Fruit fly (Drosophila melanogaster) whole organism, embryonic: Measurements from ENCODE around the gene CG34183.

Experiments used
- BEAF-32 ChIP-seq: fragments of 200-800 bp; sonication (Bioruptor generic); optimal IDR thresholded peaks from 3 replicates; lab custom pipeline; 2017; ENCODE audit warnings: missing biosample characterization, missing genetic modification characterization, mild to moderate bottlenecking, moderate library complexity, missing genetic modification reagents
- Bgb ChIP-seq: fragments of 200-800 bp; sonication (Bioruptor generic); IDR thresholded peaks from 2 replicates; pipeline ENCODE4 v1.3.6; 2022; ENCODE audit warnings: missing biosample characterization, missing genetic modification characterization; ENCODE audit not compliant: partially characterized antibody
- CG11456 ChIP-seq: fragments of 200-800 bp; sonication (Bioruptor generic); IDR thresholded peaks from 3 replicates; pipeline ENCODE4 v1.3.6; 2022; ENCODE audit warnings: missing biosample characterization, missing genetic modification characterization
- CG12299 ChIP-seq: fragments of 200-800 bp; sonication (Bioruptor generic); optimal IDR thresholded peaks from 2 replicates; lab custom pipeline; 2018; ENCODE audit warnings: missing biosample characterization, mild to moderate bottlenecking, missing genetic modification characterization
- CG12391 ChIP-seq: fragments of 200-800 bp; sonication (Bioruptor generic); optimal IDR thresholded peaks from 3 replicates; lab custom pipeline; 2018; ENCODE audit warnings: missing biosample characterization, mild to moderate bottlenecking, missing genetic modification characterization, moderate library complexity
- CG14050 ChIP-seq: fragments of 200-800 bp; sonication (Bioruptor generic); IDR thresholded peaks from 3 replicates; pipeline ENCODE4 v1.3.6; 2022; ENCODE audit warnings: missing biosample characterization, missing genetic modification characterization
- CG14860 ChIP-seq: fragments of 200-800 bp; sonication (Bioruptor generic); IDR thresholded peaks from 3 replicates; pipeline ENCODE4 v1.3.6; 2022; ENCODE audit warnings: missing biosample characterization, missing genetic modification characterization; ENCODE audit not compliant: partially characterized antibody
- CG15514 ChIP-seq: fragments of 200-800 bp; sonication (Bioruptor generic); optimal IDR thresholded peaks from 3 replicates; lab custom pipeline; 2017; ENCODE audit warnings: missing biosample characterization, missing genetic modification characterization, mild to moderate bottlenecking, moderate library complexity, missing genetic modification reagents
- CG16813 ChIP-seq: fragments of 200-800 bp; sonication (Bioruptor generic); IDR thresholded peaks from 3 replicates; pipeline ENCODE4 v1.3.6; 2022; ENCODE audit warnings: missing biosample characterization, missing genetic modification characterization; ENCODE audit not compliant: partially characterized antibody
- CG17186 ChIP-seq: fragments of 200-800 bp; sonication (Bioruptor generic); optimal IDR thresholded peaks from 3 replicates; lab custom pipeline; 2017; ENCODE audit warnings: missing biosample characterization, missing genetic modification reagents, missing genetic modification characterization
- CG18011 ChIP-seq: fragments of 200-800 bp; sonication (Bioruptor generic); optimal IDR thresholded peaks from 2 replicates; lab custom pipeline; 2017; ENCODE audit warnings: missing biosample characterization, missing genetic modification characterization, mild to moderate bottlenecking, moderate library complexity, missing genotype
- CG2116 ChIP-seq: fragments of 200-800 bp; sonication (Bioruptor generic); optimal IDR thresholded peaks from 3 replicates; lab custom pipeline; 2018; ENCODE audit warnings: missing biosample characterization, mild to moderate bottlenecking, missing genetic modification characterization
- CG2199 ChIP-seq: fragments of 200-800 bp; sonication (Bioruptor generic); IDR thresholded peaks from 3 replicates; pipeline ENCODE4 v1.3.6; 2022; ENCODE audit warnings: missing biosample characterization, missing genetic modification characterization
- CG34224 ChIP-seq: fragments of 200-800 bp; sonication (Bioruptor generic); IDR thresholded peaks from 3 replicates; pipeline ENCODE4 v1.3.6; 2022; ENCODE audit warnings: missing biosample characterization, missing genetic modification characterization; ENCODE audit not compliant: partially characterized antibody
- CG6791 ChIP-seq: fragments of 200-800 bp; sonication (Bioruptor generic); IDR thresholded peaks from 3 replicates; pipeline ENCODE4 v1.3.6; 2022; ENCODE audit warnings: missing biosample characterization, missing genetic modification characterization; ENCODE audit not compliant: partially characterized antibody
- CG7271 ChIP-seq: fragments of 200-800 bp; sonication (Bioruptor generic); optimal IDR thresholded peaks from 2 replicates; lab custom pipeline; 2018; ENCODE audit warnings: missing biosample characterization, mild to moderate bottlenecking, missing genetic modification characterization, moderate library complexity
- CG8290 ChIP-seq, 3 experiments: fragments of 200-800 bp; sonication (Bioruptor generic); optimal IDR thresholded peaks; 2 replicates each; lab custom pipeline; 2016 to 2019; ENCODE audit warnings: missing biosample characterization in 3 of 3, missing genetic modification characterization in 3 of 3, mild to moderate bottlenecking in 2 of 3, moderate library complexity in 1 of 3
- CG9437 ChIP-seq: fragments of 200-800 bp; sonication (Bioruptor generic); optimal IDR thresholded peaks from 2 replicates; lab custom pipeline; 2018; ENCODE audit warnings: missing biosample characterization, mild to moderate bottlenecking, missing genetic modification characterization
- CHES-1-like ChIP-seq: fragments of 200-800 bp; sonication (Bioruptor generic); optimal IDR thresholded peaks from 2 replicates; lab custom pipeline; 2016; ENCODE audit warnings: missing biosample characterization, missing genetic modification characterization
- Dp ChIP-seq: fragments of 200-800 bp; sonication (Bioruptor generic); optimal IDR thresholded peaks from 2 replicates; lab custom pipeline; 2018; ENCODE audit warnings: missing biosample characterization, mild to moderate bottlenecking, missing genetic modification characterization, moderate library complexity
- HLH3B ChIP-seq: fragments of 200-800 bp; sonication (Bioruptor generic); IDR thresholded peaks from 2 replicates; pipeline ENCODE4 v1.3.6; 2022; ENCODE audit warnings: missing biosample characterization, missing genetic modification characterization
- HLH4C ChIP-seq: fragments of 200-800 bp; sonication (Bioruptor generic); IDR thresholded peaks from 3 replicates; pipeline ENCODE4 v1.3.6; 2022; ENCODE audit warnings: missing biosample characterization, missing genetic modification characterization; ENCODE audit not compliant: partially characterized antibody
- HLH54F ChIP-seq: fragments of 200-800 bp; sonication (Bioruptor generic); optimal IDR thresholded peaks from 3 replicates; lab custom pipeline; 2016; ENCODE audit warnings: missing biosample characterization, missing genetic modification characterization
- MESR4 ChIP-seq: fragments of 200-800 bp; sonication (Bioruptor generic); optimal IDR thresholded peaks from 2 replicates; lab custom pipeline; 2018; ENCODE audit warnings: missing biosample characterization, mild to moderate bottlenecking, missing genetic modification characterization, moderate library complexity
- Max ChIP-seq: fragments of 200-800 bp; sonication (Bioruptor generic); optimal IDR thresholded peaks from 2 replicates; lab custom pipeline; 2016; ENCODE audit warnings: missing biosample characterization, mild to moderate bottlenecking, missing genetic modification characterization
- NC2β ChIP-seq: fragments of 200-800 bp; sonication (Bioruptor generic); optimal IDR thresholded peaks from 2 replicates; lab custom pipeline; 2016; ENCODE audit warnings: missing biosample characterization, missing genetic modification characterization
- Ravus ChIP-seq: fragments of 200-800 bp; sonication (Bioruptor generic); IDR thresholded peaks from 2 replicates; pipeline ENCODE4 v1.3.6; 2022; ENCODE audit warnings: missing biosample characterization, missing genetic modification characterization
- Side ChIP-seq: fragments of 200-800 bp; sonication (Bioruptor generic); optimal IDR thresholded peaks from 2 replicates; lab custom pipeline; 2016; ENCODE audit warnings: missing biosample characterization, missing genetic modification characterization
- Sry-δ ChIP-seq: fragments of 200-800 bp; sonication (Bioruptor generic); optimal IDR thresholded peaks from 2 replicates; lab custom pipeline; 2016; ENCODE audit warnings: missing biosample characterization, missing genetic modification characterization
- Stat92E ChIP-seq, 3 experiments: fragments of >200 bp in 2 of 3; fragments of 200-800 bp in 1 of 3; sonication (Bioruptor generic) in 1 of 3; optimal IDR thresholded peaks; 2 replicates each; lab custom pipeline; 2017 to 2019; ENCODE audit warnings: missing biosample characterization in 3 of 3, missing genetic modification characterization in 3 of 3, mild to moderate bottlenecking in 1 of 3, moderate library complexity in 1 of 3
- Tbp ChIP-seq: fragments of >200 bp; optimal IDR thresholded peaks from 2 replicates; lab custom pipeline; 2018; ENCODE audit warnings: missing biosample characterization, missing genetic modification characterization
- YL-1 ChIP-seq: fragments of 200-800 bp; sonication (Bioruptor generic); optimal IDR thresholded peaks from 3 replicates; lab custom pipeline; 2017; ENCODE audit warnings: missing biosample characterization, mild to moderate bottlenecking, missing genetic modification characterization
- crp ChIP-seq, 2 experiments: fragments of 200-800 bp; sonication (Bioruptor generic); optimal IDR thresholded peaks; 2 replicates in 1 of 2; 3 replicates in 1 of 2; lab custom pipeline; 2017; ENCODE audit warnings: missing biosample characterization in 2 of 2, missing genetic modification characterization in 2 of 2, mild to moderate bottlenecking in 1 of 2, moderate library complexity in 1 of 2
- dm ChIP-seq: fragments of 200-800 bp; sonication (Bioruptor generic); optimal IDR thresholded peaks from 3 replicates; lab custom pipeline; 2016; ENCODE audit warnings: missing biosample characterization, missing genetic modification characterization
- dpn ChIP-seq, 2 experiments: fragments of 200-800 bp; sonication (Bioruptor generic); optimal IDR thresholded peaks; 3 replicates each; lab custom pipeline; 2016; ENCODE audit warnings: missing biosample characterization in 2 of 2, missing genetic modification characterization in 2 of 2
- fd102C ChIP-seq: fragments of 200-800 bp; sonication (Bioruptor generic); optimal IDR thresholded peaks from 2 replicates; lab custom pipeline; 2018; ENCODE audit warnings: missing biosample characterization, mild to moderate bottlenecking, missing genetic modification characterization, moderate library complexity
- fru ChIP-seq: fragments of >200 bp; optimal IDR thresholded peaks from 2 replicates; lab custom pipeline; 2017
- gfzf ChIP-seq: fragments of 200-800 bp; sonication (Bioruptor generic); optimal IDR thresholded peaks from 2 replicates; lab custom pipeline; 2016; ENCODE audit warnings: missing biosample characterization, mild to moderate bottlenecking, missing genetic modification characterization, moderate library complexity
- hbn ChIP-seq: fragments of 200-800 bp; sonication (Bioruptor generic); IDR thresholded peaks from 2 replicates; pipeline ENCODE4 v1.3.6; 2022; ENCODE audit warnings: missing biosample characterization, missing genetic modification characterization; ENCODE audit not compliant: partially characterized antibody
- jigr1 ChIP-seq: fragments of 200-800 bp; sonication (Bioruptor generic); IDR thresholded peaks from 3 replicates; pipeline ENCODE4 v1.3.6; 2022; ENCODE audit warnings: missing biosample characterization, missing genetic modification characterization
- klu ChIP-seq: fragments of 200-800 bp; sonication (Bioruptor generic); IDR thresholded peaks from 2 replicates; pipeline ENCODE4 v1.3.6; 2022; ENCODE audit warnings: missing biosample characterization, missing genetic modification characterization
- knrl ChIP-seq: fragments of 200-800 bp; sonication (Bioruptor generic); IDR thresholded peaks from 3 replicates; pipeline ENCODE4 v1.3.6; 2022; ENCODE audit warnings: missing biosample characterization, missing genetic modification characterization; ENCODE audit not compliant: partially characterized antibody
- pita ChIP-seq: fragments of 200-800 bp; sonication (Bioruptor generic); optimal IDR thresholded peaks from 2 replicates; lab custom pipeline; 2017; ENCODE audit warnings: missing biosample characterization, mild to moderate bottlenecking, missing genetic modification characterization
- sna ChIP-seq: fragments of 200-800 bp; sonication (Bioruptor generic); IDR thresholded peaks from 2 replicates; pipeline ENCODE4 v1.3.6; 2022; ENCODE audit warnings: missing biosample characterization, missing genetic modification characterization; ENCODE audit not compliant: partially characterized antibody
- trem ChIP-seq: fragments of 200-800 bp; optimal IDR thresholded peaks from 3 replicates; lab custom pipeline; 2019; ENCODE audit warnings: missing biosample characterization, mild to moderate bottlenecking, missing genetic modification characterization, moderate library complexity
- unc-4 ChIP-seq: fragments of 200-800 bp; sonication (Bioruptor generic); IDR thresholded peaks from 2 replicates; pipeline ENCODE4 v1.3.6; 2022; ENCODE audit warnings: missing biosample characterization, missing genetic modification characterization; ENCODE audit not compliant: partially characterized antibody
- vnd ChIP-seq: fragments of 200-800 bp; sonication (Bioruptor generic); IDR thresholded peaks from 3 replicates; pipeline ENCODE4 v1.3.6; 2022; ENCODE audit warnings: missing biosample characterization, missing genetic modification characterization; ENCODE audit not compliant: partially characterized antibody
- zfh1 ChIP-seq: fragments of 200-800 bp; sonication (Bioruptor generic); IDR thresholded peaks from 3 replicates; pipeline ENCODE4 v1.3.6; 2022; ENCODE audit warnings: missing biosample characterization, missing genetic modification characterization

CG34183 gene

dm6 chr2L:9893183-9893582 is 2.6 kb upstream of the CG34183 start, which contains the start of gene mtDNA-helicase (continued):
- TF ChIP-seq Max: peak; percentile 18
- no peak for TF ChIP-seq CG8290 (GFP tag; optimal IDR thresholded peaks at IDR 0.05; lab: Kevin White, UChicago)
- peak in 1 of 2 experiments; percentile 4 for TF ChIP-seq CG8290 (tag; optimal IDR thresholded peaks at IDR 0.05; lab: Kevin White, UChicago)
- TF ChIP-seq pita (GFP tag; lab: Kevin White, UChicago): no peak
- no peak for TF ChIP-seq HLH3B (GFP tag; lab: Robert Waterston, UW)
- peak; percentile 6 for TF ChIP-seq CHES-1-like (GFP tag; lab: Kevin White, UChicago)
- peak; percentile 72 for TF ChIP-seq Sry-δ (GFP tag; lab: Kevin White, UChicago)
- peak; percentile 5 for TF ChIP-seq CG15514 (GFP tag; lab: Kevin White, UChicago)
- 0 out of 3 replicates have a peak, but pooled peaks have one; percentile 41 for TF ChIP-seq vnd (GFP tag; lab: Robert Waterston, UW)
- TF ChIP-seq klu (GFP tag; lab: Robert Waterston, UW): peak; percentile 38; the same call in 1 of the 2 replicates
- peak; percentile 57 for TF ChIP-seq Bgb (GFP tag; lab: Robert Waterston, UW)
- no peak for TF ChIP-seq CG12299
- peak; percentile 1 for TF ChIP-seq trem (tag; lab: Kevin White, UChicago)
- no peak for TF ChIP-seq CG7271
- peak; percentile 77 for TF ChIP-seq dm (GFP tag; lab: Kevin White, UChicago)
- TF ChIP-seq CG17186 (GFP tag; lab: Kevin White, UChicago): peak; percentile 31
- no peak for TF ChIP-seq Ravus (GFP tag; lab: Robert Waterston, UW)
- peak; percentile 51; the same call in 1 of the 2 replicates for TF ChIP-seq hbn (GFP tag; lab: Robert Waterston, UW)
- TF ChIP-seq zfh1: no peak
- TF ChIP-seq unc-4 (GFP tag; lab: Robert Waterston, UW): peak; percentile 56; the same call in 1 of the 2 replicates
- TF ChIP-seq HLH54F (GFP tag; lab: Kevin White, UChicago): no peak
- TF ChIP-seq Dp (GFP tag; lab: Kevin White, UChicago): peak; percentile 86
- peak; percentile 58 for TF ChIP-seq BEAF-32 (GFP tag; lab: Kevin White, UChicago)
- no peak for TF ChIP-seq Side (GFP tag; lab: Kevin White, UChicago)
- TF ChIP-seq fru: no peak
- no peak for TF ChIP-seq CG18011 (GFP tag; lab: Kevin White, UChicago)
- peak; percentile 54; the same call in 2 of the 3 replicates for TF ChIP-seq CG34224 (GFP tag; lab: Robert Waterston, UW)
- peak; percentile 61; the same call in 1 of the 2 replicates for TF ChIP-seq sna (GFP tag; lab: Robert Waterston, UW)
- peak; percentile 23 for TF ChIP-seq CG9437
- TF ChIP-seq CG14050 (GFP tag; lab: Robert Waterston, UW): no peak
- TF ChIP-seq Stat92E (GFP tag; optimal IDR thresholded peaks at IDR 0.05; lab: Kevin White, UChicago): no peak
- TF ChIP-seq gfzf (GFP tag; lab: Kevin White, UChicago): peak; percentile 1
- TF ChIP-seq CG2199 (GFP tag; lab: Robert Waterston, UW): no peak
- TF ChIP-seq fd102C (GFP tag; lab: Kevin White, UChicago): no peak
- peak; percentile 62; the same call in 1 of the 3 replicates for TF ChIP-seq CG6791 (GFP tag; lab: Robert Waterston, UW)
- TF ChIP-seq HLH4C (GFP tag; lab: Robert Waterston, UW): peak; percentile 59
- no peak for TF ChIP-seq jigr1
- TF ChIP-seq MESR4: peak; percentile 52
- no peak for TF ChIP-seq dpn (GFP tag; optimal IDR thresholded peaks at IDR 0.05; lab: Kevin White, UChicago)
- peak; percentile 42; the same call in 2 of the 3 replicates for TF ChIP-seq CG14860
- peak; percentile 94 for TF ChIP-seq CG2116 (GFP tag; lab: Kevin White, UChicago)
- peak; percentile 37 for TF ChIP-seq YL-1
- no peak for TF ChIP-seq CG11456 (GFP tag; lab: Robert Waterston, UW)
- peak in 1 of 2 experiments; percentile 34 for TF ChIP-seq crp (GFP tag; optimal IDR thresholded peaks at IDR 0.05; lab: Kevin White, UChicago)
- TF ChIP-seq NC2β: no peak
- TF ChIP-seq CG12391 (tag; lab: Kevin White, UChicago): peak; percentile 5
- TF ChIP-seq CG16813 (GFP tag; lab: Robert Waterston, UW): peak; percentile 38; the same call in 1 of the 3 replicates
- TF ChIP-seq Tbp (GFP tag; lab: Kevin White, UChicago): no peak
- peak; percentile 41; the same call in 2 of the 3 replicates for TF ChIP-seq knrl
